Fruit fly (Drosophila melanogaster): ENCODE results near the gene Rh7.

The Rh7 gene

DNA sequence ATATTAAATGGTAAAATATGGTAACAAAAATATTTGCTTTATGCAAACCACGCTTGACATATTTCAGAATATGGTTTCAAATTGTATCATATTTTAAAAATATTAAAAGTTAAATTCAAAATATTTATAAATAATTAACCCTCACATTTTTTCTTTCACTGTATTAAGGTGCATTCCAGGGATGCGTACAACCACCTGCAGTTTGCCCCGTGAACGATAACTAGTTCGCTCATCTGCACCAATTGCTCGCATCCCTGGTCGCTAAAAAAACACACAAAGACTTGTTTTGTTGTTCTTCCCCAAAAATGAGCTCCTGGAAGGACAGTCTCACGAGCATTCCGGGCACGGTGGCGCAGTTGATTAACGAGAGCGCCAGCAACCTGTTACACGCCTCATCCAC, 43.4 kb downstream of the Rh7 start, which contains the start of gene DEF8 (continued):
- TF ChIP-seq Optix (GFP tag; IDR thresholded peaks at IDR 0.05) (peak; percentile 58; the same call in 2 of the 3 replicates), Dref (GFP tag; IDR thresholded peaks at IDR 0.05) (peak; percentile 55), dan (GFP tag; IDR thresholded peaks at IDR 0.05) (no peak), H2.0 (GFP tag; IDR thresholded peaks at IDR 0.05) (peak; percentile 86), Fer2 (tag; optimal IDR thresholded peaks at IDR 0.05) (peak; percentile 59), shn (GFP tag; optimal IDR thresholded peaks at IDR 0.05) (peak; percentile 26), CG14050 (GFP tag; IDR thresholded peaks at IDR 0.05) (peak; percentile 77; the same call in 2 of the 3 replicates), stwl (tag; optimal IDR thresholded peaks at IDR 0.05) (peak; percentile 56), CG13775 (GFP tag; optimal IDR thresholded peaks at IDR 0.05) (peak; percentile 81), CG9797 (GFP tag; optimal IDR thresholded peaks at IDR 0.05) (peak; percentile 31), sqz (GFP tag; optimal IDR thresholded peaks at IDR 0.05) (peak; percentile 85), Sry-δ (GFP tag; optimal IDR thresholded peaks at IDR 0.05) (peak; percentile 44), bowl (GFP tag; IDR thresholded peaks at IDR 0.05) (peak; percentile 59; the same call in 1 of the 2 replicates), CG14441 (GFP tag; IDR thresholded peaks at IDR 0.05) (peak; percentile 76), Opbp (GFP tag; IDR thresholded peaks at IDR 0.05; ENCODE audit: partially characterized antibody) (peak; percentile 17; the same call in 1 of the 3 replicates), CG33213 (GFP tag; optimal IDR thresholded peaks at IDR 0.05) (no peak), Spps (tag; optimal IDR thresholded peaks at IDR 0.05) (peak; percentile 86), CG10462 (GFP tag; optimal IDR thresholded peaks at IDR 0.05) (peak; percentile 55), CG1603 (tag; optimal IDR thresholded peaks at IDR 0.05) (peak; percentile 71), CG8924 (tag; optimal IDR thresholded peaks at IDR 0.05) (peak; percentile 92), CG15269 (tag; optimal IDR thresholded peaks at IDR 0.05) (peak; percentile 92), CG7271 (tag; optimal IDR thresholded peaks at IDR 0.05) (peak; percentile 83), Fer3 (tag; optimal IDR thresholded peaks at IDR 0.05) (peak; percentile 90), cg (GFP tag; optimal IDR thresholded peaks at IDR 0.05) (no peak), Bdp1 (GFP tag; optimal IDR thresholded peaks at IDR 0.05) (no peak), dpn (GFP tag; optimal IDR thresholded peaks at IDR 0.05) (peak; percentile 33 to 88), CG7372 (GFP tag; IDR thresholded peaks at IDR 0.05) (peak; percentile 45; the same call in 1 of the 2 replicates), hth (optimal IDR thresholded peaks at IDR 0.05) (no peak), Lpt (GFP tag; optimal IDR thresholded peaks at IDR 0.05) (no peak), unc-4 (GFP tag; IDR thresholded peaks at IDR 0.05; ENCODE audit: partially characterized antibody) (0 out of 2 replicates have a peak, but pooled peaks have one; percentile 12), vnd (GFP tag; IDR thresholded peaks at IDR 0.05; ENCODE audit: partially characterized antibody) (no peak), TFAM (GFP tag; optimal IDR thresholded peaks at IDR 0.05) (no peak), CG13296 (GFP tag; optimal IDR thresholded peaks at IDR 0.05) (peak; percentile 88), yki (optimal IDR thresholded peaks at IDR 0.05) (no peak), Max (GFP tag; optimal IDR thresholded peaks at IDR 0.05) (peak; percentile 76), CG33557 (GFP tag; optimal IDR thresholded peaks at IDR 0.05) (peak; percentile 78), Chrac-16 (GFP tag; optimal IDR thresholded peaks at IDR 0.05) (peak; percentile 79), lbe (GFP tag; optimal IDR thresholded peaks at IDR 0.05) (peak; percentile 63), HLH4C (GFP tag; IDR thresholded peaks at IDR 0.05; ENCODE audit: partially characterized antibody) (no peak), CG3726 (GFP tag; IDR thresholded peaks at IDR 0.05) (peak; percentile 49; the same call in 1 of the 3 replicates), Drgx (GFP tag; IDR thresholded peaks at IDR 0.05) (peak; percentile 81), cato (GFP tag; optimal IDR thresholded peaks at IDR 0.05; ENCODE audit: borderline replicate concordance) (peak; percentile 64), CG17802 (tag; optimal IDR thresholded peaks at IDR 0.05) (no peak), unpg (GFP tag; optimal IDR thresholded peaks at IDR 0.05) (peak; percentile 88), gem (tag; optimal IDR thresholded peaks at IDR 0.05) (peak; percentile 92), CG4730 (GFP tag; IDR thresholded peaks at IDR 0.05) (peak; percentile 82), CG31388 (GFP tag; optimal IDR thresholded peaks at IDR 0.05) (no peak), B-H1 (GFP tag; IDR thresholded peaks at IDR 0.05) (peak; percentile 76), amos (GFP tag; IDR thresholded peaks at IDR 0.05; ENCODE audit: partially characterized antibody) (peak; percentile 48), CG30431 (GFP tag; optimal IDR thresholded peaks at IDR 0.05) (peak; percentile 51), sd (tag; optimal IDR thresholded peaks at IDR 0.05) (peak; percentile 93)

All from whole organism, embryonic.